Worm (Caenorhabditis elegans) whole organism, young adult: ENCODE results near the gene argn-1.

Experiments used
- B0035.1 ChIP-seq: sonication (generic microtip); optimal IDR thresholded peaks from 2 replicates; lab custom pipeline; 2016; ENCODE audit warnings: missing genetic modification characterization, mild to moderate bottlenecking, missing compliant biosample characterization, missing genotype, missing genetic modification reagents
- B0261.1 ChIP-seq: sonication (generic microtip); optimal IDR thresholded peaks from 2 replicates; lab custom pipeline; 2016; ENCODE audit warnings: mild to moderate bottlenecking, missing genetic modification characterization, moderate library complexity, missing compliant biosample characterization
- F10E7.11 ChIP-seq: sonication (generic microtip); optimal IDR thresholded peaks from 2 replicates; lab custom pipeline; 2017; ENCODE audit warnings: mild to moderate bottlenecking, missing genetic modification characterization, moderate library complexity, missing compliant biosample characterization
- F52B5.7 ChIP-seq: sonication (generic microtip); optimal IDR thresholded peaks from 2 replicates; lab custom pipeline; 2016; ENCODE audit warnings: mild to moderate bottlenecking, missing genetic modification characterization, missing compliant biosample characterization
- F55B11.4 ChIP-seq: sonication (generic microtip); optimal IDR thresholded peaks from 2 replicates; lab custom pipeline; 2016; ENCODE audit warnings: missing compliant biosample characterization, missing genetic modification characterization, borderline replicate concordance; ENCODE audit not compliant: insufficient read depth
- Y53F4B.3 ChIP-seq: fragments of 200-800 bp; sonication (Bioruptor generic); IDR thresholded peaks from 2 replicates; pipeline ENCODE4 v1.3.6; 2022; ENCODE audit warnings: missing genetic modification reagents, missing genetic modification characterization, missing compliant biosample characterization
- Y53G8AR.9 ChIP-seq: fragments of 200-800 bp; sonication (Bioruptor generic); conservative IDR thresholded peaks from 2 replicates; pipeline ENCODE4 v1.3.6; 2022; ENCODE audit warnings: missing genetic modification reagents, missing genetic modification characterization, missing compliant biosample characterization
- Y56A3A.18 ChIP-seq: fragments of 200-800 bp; sonication (Bioruptor generic); IDR thresholded peaks from 2 replicates; pipeline ENCODE4 v1.3.6; 2022; ENCODE audit warnings: missing genetic modification reagents, missing genetic modification characterization, missing compliant biosample characterization
- ama-1 ChIP-seq, 3 experiments: fragments of 150-350 bp in 1 of 3; sonication (generic microtip) in 2 of 3; optimal IDR thresholded peaks; 2 replicates each; lab custom pipeline; 2014 to 2018; ENCODE audit warnings: missing biosample characterization in 2 of 3, missing genetic modification characterization in 2 of 3, missing genetic modification reagents in 2 of 3
- aptf-2 ChIP-seq: fragments of 200-800 bp; sonication (Bioruptor generic); conservative IDR thresholded peaks from 2 replicates; pipeline ENCODE4 v1.3.6; 2022; ENCODE audit warnings: missing genetic modification reagents, missing genetic modification characterization, missing compliant biosample characterization
- bed-1 ChIP-seq: fragments of 200-800 bp; sonication (Bioruptor generic); IDR thresholded peaks from 2 replicates; pipeline ENCODE4 v1.3.6; 2022; ENCODE audit warnings: missing genetic modification reagents, missing genetic modification characterization, missing compliant biosample characterization
- cebp-2 ChIP-seq: fragments of 200-800 bp; sonication (Bioruptor generic); IDR thresholded peaks from 2 replicates; pipeline ENCODE4 v1.3.6; 2022; ENCODE audit warnings: missing genetic modification characterization, missing compliant biosample characterization
- ceh-27 ChIP-seq: fragments of 200-800 bp; sonication (Bioruptor generic); optimal IDR thresholded peaks from 2 replicates; lab custom pipeline; 2018; ENCODE audit warnings: mild to moderate bottlenecking, missing genetic modification characterization, moderate library complexity, missing compliant biosample characterization
- die-1 ChIP-seq: sonication (generic microtip); optimal IDR thresholded peaks from 2 replicates; lab custom pipeline; 2016; ENCODE audit warnings: missing genotype, mild to moderate bottlenecking, missing genetic modification characterization, missing compliant biosample characterization
- ekl-4 ChIP-seq: fragments of 200-800 bp; sonication (Bioruptor generic); IDR thresholded peaks from 2 replicates; pipeline ENCODE4 v1.3.6; 2022; ENCODE audit warnings: missing genetic modification reagents, missing genetic modification characterization, missing compliant biosample characterization
- gei-17 ChIP-seq: fragments of 200-800 bp; sonication (Bioruptor generic); optimal IDR thresholded peaks from 2 replicates; lab custom pipeline; 2018; ENCODE audit warnings: mild to moderate bottlenecking, missing genetic modification characterization, missing compliant biosample characterization
- hlh-12 ChIP-seq: sonication (generic microtip); optimal IDR thresholded peaks from 2 replicates; lab custom pipeline; 2016; ENCODE audit warnings: missing genetic modification characterization, missing compliant biosample characterization
- hmg-1.2 ChIP-seq: fragments of 200-800 bp; sonication (Bioruptor generic); IDR thresholded peaks from 2 replicates; pipeline ENCODE4 v1.3.6; 2022; ENCODE audit warnings: missing genetic modification reagents, missing genetic modification characterization, missing compliant biosample characterization
- hrde-1 ChIP-seq: sonication (generic microtip); optimal IDR thresholded peaks from 2 replicates; lab custom pipeline; 2016; ENCODE audit warnings: missing genetic modification characterization, mild to moderate bottlenecking, missing compliant biosample characterization, moderate library complexity, missing genotype, missing genetic modification reagents, borderline replicate concordance
- let-526 ChIP-seq: fragments of 200-800 bp; sonication (Bioruptor generic); IDR thresholded peaks from 2 replicates; pipeline ENCODE4 v1.3.6; 2022; ENCODE audit warnings: missing genetic modification reagents, missing genetic modification characterization, missing compliant biosample characterization
- lin-40 ChIP-seq: sonication (generic microtip); optimal IDR thresholded peaks from 2 replicates; lab custom pipeline; 2016; ENCODE audit warnings: missing genetic modification characterization, mild to moderate bottlenecking, missing compliant biosample characterization, missing genotype, missing genetic modification reagents
- lir-1 ChIP-seq: fragments of 200-800 bp; sonication (Bioruptor generic); conservative IDR thresholded peaks from 2 replicates; pipeline ENCODE4 v1.3.6; 2022; ENCODE audit warnings: missing genetic modification reagents, missing genetic modification characterization, missing compliant biosample characterization
- lsy-27 ChIP-seq: sonication (generic microtip); optimal IDR thresholded peaks from 2 replicates; lab custom pipeline; 2017; ENCODE audit warnings: missing genetic modification characterization, mild to moderate bottlenecking, missing compliant biosample characterization, antibody characterized with exemption, missing genotype, borderline replicate concordance; ENCODE audit not compliant: insufficient read depth
- madf-6 ChIP-seq: fragments of 200-800 bp; sonication (Bioruptor generic); IDR thresholded peaks from 2 replicates; pipeline ENCODE4 v1.3.6; 2022; ENCODE audit warnings: missing genetic modification reagents, missing genetic modification characterization, missing compliant biosample characterization
- nfya-1 ChIP-seq: sonication (generic microtip); optimal IDR thresholded peaks from 2 replicates; lab custom pipeline; 2017; ENCODE audit warnings: antibody characterized with exemption, missing compliant biosample characterization, missing genetic modification characterization, borderline replicate concordance; ENCODE audit not compliant: insufficient read depth
- nhr-80 ChIP-seq: sonication (generic microtip); optimal IDR thresholded peaks from 2 replicates; lab custom pipeline; 2016; ENCODE audit warnings: missing genetic modification characterization, missing compliant biosample characterization
- nhr-90 ChIP-seq: sonication (generic microtip); optimal IDR thresholded peaks from 2 replicates; lab custom pipeline; 2016; ENCODE audit warnings: missing genotype, mild to moderate bottlenecking, missing genetic modification characterization, missing compliant biosample characterization
- pbrm-1 ChIP-seq: fragments of 200-800 bp; sonication (Bioruptor generic); IDR thresholded peaks from 2 replicates; pipeline ENCODE4 v1.3.6; 2022; ENCODE audit warnings: missing genetic modification reagents, missing genetic modification characterization, missing compliant biosample characterization
- rec-8 ChIP-seq, 2 experiments: sonication (generic microtip); optimal IDR thresholded peaks; 2 replicates each; lab custom pipeline; 2016; ENCODE audit warnings: mild to moderate bottlenecking in 2 of 2, missing genetic modification characterization in 2 of 2, missing genetic modification reagents in 2 of 2, missing genotype in 2 of 2, missing biosample characterization in 1 of 2, missing compliant biosample characterization in 1 of 2, moderate library complexity in 1 of 2
- sea-2 ChIP-seq: fragments of 200-800 bp; sonication (Bioruptor generic); IDR thresholded peaks from 2 replicates; pipeline ENCODE4 v1.3.6; 2022; ENCODE audit warnings: missing genetic modification characterization, missing compliant biosample characterization
- snpc-1.3 ChIP-seq: sonication (generic microtip); optimal IDR thresholded peaks from 2 replicates; lab custom pipeline; 2017; ENCODE audit warnings: missing genetic modification characterization, mild to moderate bottlenecking, missing compliant biosample characterization, antibody characterized with exemption, moderate library complexity, missing genotype, missing genetic modification reagents; ENCODE audit not compliant: insufficient read depth
- snpc-4 ChIP-seq, 5 experiments: fragments of 150-350 bp in 1 of 5; sonication (generic microtip) in 4 of 5; optimal IDR thresholded peaks; 2 replicates each; lab custom pipeline; 2014 to 2018; ENCODE audit warnings: missing genetic modification characterization in 5 of 5, missing biosample characterization in 3 of 5, antibody characterized with exemption in 2 of 5, mild to moderate bottlenecking in 2 of 5, missing compliant biosample characterization in 2 of 5, missing genotype in 2 of 5, moderate library complexity in 2 of 5, missing genetic modification reagents in 1 of 5
- somi-1 ChIP-seq: fragments of 200-800 bp; sonication (Bioruptor generic); optimal IDR thresholded peaks from 2 replicates; lab custom pipeline; 2018; ENCODE audit warnings: mild to moderate bottlenecking, missing genetic modification characterization, missing compliant biosample characterization
- sptf-2 ChIP-seq: fragments of 200-800 bp; sonication (Bioruptor generic); optimal IDR thresholded peaks from 2 replicates; lab custom pipeline; 2018; ENCODE audit warnings: mild to moderate bottlenecking, missing genetic modification characterization, missing compliant biosample characterization
- zfh-2 ChIP-seq: fragments of 200-800 bp; sonication (Bioruptor generic); conservative IDR thresholded peaks from 2 replicates; pipeline ENCODE4 v1.3.6; 2022; ENCODE audit warnings: missing genetic modification reagents, missing genetic modification characterization, missing compliant biosample characterization
- ztf-26 ChIP-seq: sonication (generic microtip); optimal IDR thresholded peaks from 2 replicates; lab custom pipeline; 2017; ENCODE audit warnings: missing genetic modification characterization, missing compliant biosample characterization

argn-1 gene

ce11 chrX:5629941-5630340 lies at the start of gene argn-1:
Gene argn-1 (plus strand): TSS chrX:5630023.
- peak; percentile 64 for TF ChIP-seq ztf-26 (tag; lab: Kevin White, UChicago)
- no peak for TF ChIP-seq ama-1 (optimal IDR thresholded peaks at IDR 0.05; lab: Kevin White, UChicago)
- no peak for TF ChIP-seq ama-1 (GFP tag; optimal IDR thresholded peaks at IDR 0.05; lab: Kevin White, UChicago)
- TF ChIP-seq lin-40 (tag; lab: Kevin White, UChicago): peak; percentile 13

ce11 chrX:5591830-5592229 lies 38.0 kb upstream of the argn-1 start:
- TF ChIP-seq cebp-2 (GFP tag; lab: Robert Waterston, UW): 0 out of 2 replicates have a peak, but pooled peaks have one; percentile 34
- TF ChIP-seq nfya-1 (tag; lab: Kevin White, UChicago): no peak
- peak; percentile 83 for TF ChIP-seq zfh-2 (GFP tag; lab: Robert Waterston, UW)
- TF ChIP-seq somi-1 (GFP tag; lab: Kevin White, UChicago): no peak
- peak; percentile 31 for TF ChIP-seq ceh-27 (GFP tag; lab: Kevin White, UChicago)
- peak; percentile 59; the same call in 1 of the 2 replicates for TF ChIP-seq hmg-1.2 (GFP tag; lab: Robert Waterston, UW)

- TF ChIP-seq B0035.1 (tag; lab: Kevin White, UChicago) (no peak), die-1 (tag; lab: Kevin White, UChicago) (no peak), nhr-80 (tag; lab: Kevin White, UChicago) (no peak), pbrm-1 (no peak), gei-17 (no peak), ekl-4 (GFP tag; lab: Robert Waterston, UW) (no peak), F55B11.4 (no peak), aptf-2 (GFP tag; lab: Robert Waterston, UW) (no peak), sptf-2 (GFP tag; lab: Kevin White, UChicago) (no peak), F10E7.11 (tag; lab: Kevin White, UChicago) (no peak), bed-1 (GFP tag; lab: Robert Waterston, UW) (no peak), Y53G8AR.9 (no peak)
Observed at ce11 chrX:5592517-5593183, 37.2 kb upstream of the argn-1 start, which contains the start of gene unc-97. Gene unc-97 (plus strand): TSS chrX:5593133.

- peak; percentile 31 for TF ChIP-seq nhr-80 (tag; lab: Kevin White, UChicago)
- TF ChIP-seq sea-2: no peak
- TF ChIP-seq hrde-1: no peak
Observed at ce11 chrX:5599224-5599623, 30.6 kb upstream of the argn-1 start, which contains the start of gene sulp-2. Gene sulp-2 (minus strand): TSS chrX:5599330.

- no peak for TF ChIP-seq madf-6 (GFP tag; lab: Robert Waterston, UW)
- no peak for TF ChIP-seq aptf-2 (GFP tag; lab: Robert Waterston, UW)
- TF ChIP-seq Y53F4B.3 (GFP tag; lab: Robert Waterston, UW): no peak
- TF ChIP-seq lir-1: no peak
- no peak for TF ChIP-seq Y56A3A.18
- TF ChIP-seq rec-8 (tag; optimal IDR thresholded peaks at IDR 0.05; lab: Kevin White, UChicago): no peak
- TF ChIP-seq snpc-1.3 (tag; lab: Kevin White, UChicago): no peak
- TF ChIP-seq B0261.1 (tag; lab: Kevin White, UChicago): no peak
- TF ChIP-seq nfya-1 (tag; lab: Kevin White, UChicago): no peak
- no peak for TF ChIP-seq snpc-4 (GFP tag; optimal IDR thresholded peaks at IDR 0.05; lab: Kevin White, UChicago)
- TF ChIP-seq snpc-4 (tag; optimal IDR thresholded peaks at IDR 0.05; lab: Kevin White, UChicago): no peak
- no peak for TF ChIP-seq nhr-90 (tag; lab: Kevin White, UChicago)
- no peak for TF ChIP-seq lsy-27 (tag; lab: Kevin White, UChicago)
- TF ChIP-seq let-526 (GFP tag; lab: Robert Waterston, UW): no peak
- TF ChIP-seq F52B5.7: no peak
- no peak for TF ChIP-seq hlh-12 (tag; lab: Kevin White, UChicago)
Observed at ce11 chrX:5603338-5603816, 26.4 kb upstream of the argn-1 start, which contains the start of gene F14D12.1. Gene F14D12.1 (plus strand): TSS chrX:5603766.
